Fruit fly (Drosophila melanogaster) whole organism, embryonic: ENCODE measurements around the gene CG43072.

Experiments
- Atf6 ChIP-seq: fragments of 200-800 bp; sonication (Bioruptor generic); IDR thresholded peaks from 2 replicates; pipeline ENCODE4 v1.3.6; 2022; ENCODE audit warnings: missing biosample characterization, missing genetic modification characterization
- CG1024 ChIP-seq: fragments of 200-800 bp; sonication (Bioruptor generic); IDR thresholded peaks from 2 replicates; pipeline ENCODE4 v1.3.6; 2022; ENCODE audit warnings: missing biosample characterization, missing genetic modification characterization
- CG10654 ChIP-seq: fragments of 200-800 bp; sonication (Bioruptor generic); optimal IDR thresholded peaks from 2 replicates; lab custom pipeline; 2016; ENCODE audit warnings: missing biosample characterization, missing genetic modification characterization
- CG11456 ChIP-seq: fragments of 200-800 bp; sonication (Bioruptor generic); IDR thresholded peaks from 3 replicates; pipeline ENCODE4 v1.3.6; 2022; ENCODE audit warnings: missing biosample characterization, missing genetic modification characterization
- CG11504 ChIP-seq: fragments of 200-800 bp; sonication (Bioruptor generic); optimal IDR thresholded peaks from 3 replicates; lab custom pipeline; 2019; ENCODE audit warnings: missing biosample characterization, mild to moderate bottlenecking, missing genetic modification characterization, moderate library complexity
- CG15514 ChIP-seq: fragments of 200-800 bp; sonication (Bioruptor generic); optimal IDR thresholded peaks from 3 replicates; lab custom pipeline; 2017; ENCODE audit warnings: missing biosample characterization, missing genetic modification characterization, mild to moderate bottlenecking, moderate library complexity, missing genetic modification reagents
- CG1647 ChIP-seq: fragments of 200-800 bp; sonication (Bioruptor generic); optimal IDR thresholded peaks from 3 replicates; lab custom pipeline; 2016; ENCODE audit warnings: missing biosample characterization, missing genetic modification characterization
- CG17359 ChIP-seq: fragments of 200-800 bp; sonication (Bioruptor generic); optimal IDR thresholded peaks from 3 replicates; lab custom pipeline; 2018; ENCODE audit warnings: missing biosample characterization, mild to moderate bottlenecking, missing genetic modification characterization, moderate library complexity
- CG17912 ChIP-seq: fragments of 200-800 bp; sonication (Bioruptor generic); optimal IDR thresholded peaks from 2 replicates; lab custom pipeline; 2018; ENCODE audit warnings: missing biosample characterization, mild to moderate bottlenecking, missing genetic modification characterization
- CG18011 ChIP-seq: fragments of 200-800 bp; sonication (Bioruptor generic); optimal IDR thresholded peaks from 2 replicates; lab custom pipeline; 2017; ENCODE audit warnings: missing biosample characterization, missing genetic modification characterization, mild to moderate bottlenecking, moderate library complexity, missing genotype
- CG1832 ChIP-seq: fragments of 200-800 bp; sonication (Bioruptor generic); optimal IDR thresholded peaks from 2 replicates; lab custom pipeline; 2017; ENCODE audit warnings: missing biosample characterization, mild to moderate bottlenecking, missing genetic modification characterization, inconsistent platforms
- CG18476 ChIP-seq: fragments of 200-800 bp; sonication (Bioruptor generic); optimal IDR thresholded peaks from 2 replicates; lab custom pipeline; 2016; ENCODE audit warnings: missing biosample characterization, mild to moderate bottlenecking, missing genetic modification characterization
- CG2678 ChIP-seq: fragments of 200-800 bp; sonication (Bioruptor generic); optimal IDR thresholded peaks from 3 replicates; lab custom pipeline; 2019; ENCODE audit warnings: missing biosample characterization, mild to moderate bottlenecking, missing genetic modification characterization, moderate library complexity
- CG30020 ChIP-seq: fragments of 200-800 bp; optimal IDR thresholded peaks from 2 replicates; lab custom pipeline; 2019; ENCODE audit warnings: missing biosample characterization, mild to moderate bottlenecking, missing genetic modification characterization, moderate library complexity
- CG31224 ChIP-seq: fragments of 200-800 bp; sonication (Bioruptor generic); IDR thresholded peaks from 2 replicates; pipeline ENCODE4 v1.3.6; 2022; ENCODE audit warnings: missing biosample characterization, missing genetic modification characterization
- CG31365 ChIP-seq: fragments of 200-800 bp; sonication (Bioruptor generic); optimal IDR thresholded peaks from 2 replicates; lab custom pipeline; 2018; ENCODE audit warnings: missing biosample characterization, mild to moderate bottlenecking, missing genetic modification characterization
- CG34422 ChIP-seq: fragments of 200-800 bp; sonication (Bioruptor generic); IDR thresholded peaks from 3 replicates; pipeline ENCODE4 v1.3.6; 2022; ENCODE audit warnings: missing biosample characterization, missing genetic modification characterization
- CG8281 ChIP-seq: fragments of 200-800 bp; sonication (Bioruptor generic); optimal IDR thresholded peaks from 2 replicates; lab custom pipeline; 2018; ENCODE audit warnings: missing biosample characterization, mild to moderate bottlenecking, missing genetic modification characterization, moderate library complexity
- CG8388 ChIP-seq: fragments of 200-800 bp; sonication (Bioruptor generic); optimal IDR thresholded peaks from 2 replicates; lab custom pipeline; 2019; ENCODE audit warnings: missing biosample characterization, mild to moderate bottlenecking, missing genetic modification characterization, moderate library complexity
- Chrac-16 ChIP-seq: fragments of 200-800 bp; sonication (Bioruptor generic); optimal IDR thresholded peaks from 3 replicates; lab custom pipeline; 2016; ENCODE audit warnings: missing biosample characterization, missing genetic modification characterization
- CkIIα-i1 ChIP-seq: fragments of 200-800 bp; sonication (Bioruptor generic); IDR thresholded peaks from 2 replicates; pipeline ENCODE4 v1.3.6; 2022; ENCODE audit warnings: missing biosample characterization, missing genetic modification characterization
- Doc3 ChIP-seq: fragments of 200-800 bp; sonication (Bioruptor generic); IDR thresholded peaks from 3 replicates; pipeline ENCODE4 v1.3.6; 2022; ENCODE audit warnings: missing biosample characterization, missing genetic modification characterization; ENCODE audit not compliant: partially characterized antibody
- Drgx ChIP-seq: fragments of 200-800 bp; sonication (Bioruptor generic); IDR thresholded peaks from 2 replicates; pipeline ENCODE4 v1.3.6; 2022; ENCODE audit warnings: missing biosample characterization, missing genetic modification characterization
- E2f1 ChIP-seq: fragments of 200-800 bp; sonication (Bioruptor generic); IDR thresholded peaks from 2 replicates; pipeline ENCODE4 v1.3.6; 2022; ENCODE audit warnings: missing biosample characterization, missing genetic modification characterization
- Hr78 ChIP-seq, 2 experiments: fragments of 200-800 bp in 1 of 2; fragments of >200 bp in 1 of 2; sonication (Bioruptor generic) in 1 of 2; optimal IDR thresholded peaks; 2 replicates each; lab custom pipeline; 2017 to 2019; ENCODE audit warnings: missing biosample characterization in 2 of 2, missing genetic modification characterization in 2 of 2, mild to moderate bottlenecking in 1 of 2, moderate library complexity in 1 of 2
- Mad ChIP-seq: fragments of 200-800 bp; sonication (Bioruptor generic); optimal IDR thresholded peaks from 2 replicates; lab custom pipeline; 2016; ENCODE audit warnings: missing biosample characterization, missing genetic modification characterization
- YL-1 ChIP-seq: fragments of 200-800 bp; sonication (Bioruptor generic); optimal IDR thresholded peaks from 3 replicates; lab custom pipeline; 2017; ENCODE audit warnings: missing biosample characterization, mild to moderate bottlenecking, missing genetic modification characterization
- al ChIP-seq: fragments of 200-800 bp; sonication (Bioruptor generic); IDR thresholded peaks from 2 replicates; pipeline ENCODE4 v1.3.6; 2022; ENCODE audit warnings: missing biosample characterization, missing genetic modification characterization
- ase ChIP-seq: fragments of 200-800 bp; sonication (Bioruptor generic); IDR thresholded peaks from 3 replicates; pipeline ENCODE4 v1.3.6; 2022; ENCODE audit warnings: missing biosample characterization, missing genetic modification characterization
- bbx ChIP-seq: fragments of 200-800 bp; sonication (Bioruptor generic); IDR thresholded peaks from 2 replicates; pipeline ENCODE4 v1.3.6; 2022; ENCODE audit warnings: missing biosample characterization, missing genetic modification characterization; ENCODE audit not compliant: partially characterized antibody
- dan ChIP-seq: fragments of 200-800 bp; sonication (Bioruptor generic); IDR thresholded peaks from 2 replicates; pipeline ENCODE4 v1.3.6; 2022; ENCODE audit warnings: missing biosample characterization, missing genetic modification characterization
- dmrt11E ChIP-seq: fragments of 200-800 bp; sonication (Bioruptor generic); optimal IDR thresholded peaks from 3 replicates; lab custom pipeline; 2018; ENCODE audit warnings: missing biosample characterization, mild to moderate bottlenecking, missing genetic modification characterization, moderate library complexity
- ems ChIP-seq: fragments of 200-800 bp; sonication (Bioruptor generic); optimal IDR thresholded peaks from 3 replicates; lab custom pipeline; 2016; ENCODE audit warnings: missing biosample characterization, missing genetic modification characterization
- en ChIP-seq: fragments of 200-800 bp; sonication (Bioruptor generic); optimal IDR thresholded peaks from 2 replicates; lab custom pipeline; 2016; ENCODE audit warnings: missing biosample characterization, missing genetic modification characterization
- esg ChIP-seq: fragments of 200-800 bp; sonication (Bioruptor generic); conservative IDR thresholded peaks from 2 replicates; pipeline ENCODE4 v1.3.6; 2022; ENCODE audit warnings: missing biosample characterization, missing genetic modification characterization
- gsb ChIP-seq: fragments of 200-800 bp; sonication (Bioruptor generic); IDR thresholded peaks from 2 replicates; pipeline ENCODE4 v1.3.6; 2022; ENCODE audit warnings: missing biosample characterization, missing genetic modification characterization
- insv ChIP-seq, 2 experiments: fragments of 200-800 bp; sonication (Bioruptor generic); optimal IDR thresholded peaks; 3 replicates each; lab custom pipeline; 2016 to 2018; ENCODE audit warnings: missing biosample characterization in 2 of 2, missing genetic modification characterization in 2 of 2
- lbe ChIP-seq: fragments of 200-800 bp; sonication (Bioruptor generic); optimal IDR thresholded peaks from 2 replicates; lab custom pipeline; 2016; ENCODE audit warnings: missing biosample characterization, mild to moderate bottlenecking, missing genetic modification characterization
- lov ChIP-seq, 2 experiments: fragments of 200-800 bp in 1 of 2; fragments of >200 bp in 1 of 2; sonication (Bioruptor generic) in 1 of 2; IDR thresholded peaks in 1 of 2; optimal IDR thresholded peaks in 1 of 2; 2 replicates in 1 of 2; 3 replicates in 1 of 2; pipeline versions ENCODE4 v1.3.6 to Lab custom; 2017 to 2022; ENCODE audit warnings: missing biosample characterization in 1 of 2, missing genetic modification characterization in 1 of 2
- nmo ChIP-seq: fragments of 200-800 bp; sonication (Bioruptor generic); optimal IDR thresholded peaks from 2 replicates; lab custom pipeline; 2018; ENCODE audit warnings: missing biosample characterization, mild to moderate bottlenecking, missing genetic modification characterization, moderate library complexity
- odd ChIP-seq: fragments of 200-800 bp; sonication (Bioruptor generic); optimal IDR thresholded peaks from 2 replicates; lab custom pipeline; 2017; ENCODE audit warnings: missing biosample characterization, mild to moderate bottlenecking, missing genetic modification characterization
- p53 ChIP-seq: fragments of 200-800 bp; sonication (Bioruptor generic); optimal IDR thresholded peaks from 2 replicates; lab custom pipeline; 2016; ENCODE audit warnings: missing biosample characterization, missing genetic modification characterization
- pan ChIP-seq, 4 experiments: fragments of >200 bp in 3 of 4; fragments of 200-800 bp in 1 of 4; sonication (Bioruptor generic) in 1 of 4; optimal IDR thresholded peaks in 3 of 4; IDR thresholded peaks in 1 of 4; 2 replicates each; pipeline versions ENCODE4 v1.3.6 to Lab custom; 2017 to 2022; ENCODE audit warnings: missing biosample characterization in 2 of 4, missing genetic modification characterization in 2 of 4, mixed read lengths in 1 of 4
- pnt ChIP-seq: fragments of 200-800 bp; sonication (Bioruptor generic); optimal IDR thresholded peaks from 3 replicates; lab custom pipeline; 2016; ENCODE audit warnings: missing biosample characterization, missing genetic modification characterization
- rib ChIP-seq: fragments of 200-800 bp; sonication (Bioruptor generic); IDR thresholded peaks from 2 replicates; pipeline ENCODE4 v1.3.6; 2022; ENCODE audit warnings: missing biosample characterization, missing genetic modification characterization
- sr ChIP-seq: fragments of 200-800 bp; sonication (Bioruptor generic); IDR thresholded peaks from 3 replicates; pipeline ENCODE4 v1.3.6; 2022; ENCODE audit warnings: missing biosample characterization, missing genetic modification characterization
- wek ChIP-seq: fragments of 200-800 bp; sonication (Bioruptor generic); optimal IDR thresholded peaks from 3 replicates; lab custom pipeline; 2018; ENCODE audit warnings: missing biosample characterization, mild to moderate bottlenecking, missing genetic modification characterization, moderate library complexity
- zen ChIP-seq: fragments of 200-800 bp; sonication (Bioruptor generic); optimal IDR thresholded peaks from 3 replicates; lab custom pipeline; 2018; ENCODE audit warnings: missing biosample characterization, mild to moderate bottlenecking, missing genetic modification characterization, moderate library complexity

CG43072 gene

dm6 chr3L:21060189-21061070 lies 5.2 kb upstream of the CG43072 start (continued):
- TF ChIP-seq wek (GFP tag; lab: Kevin White, UChicago) (no peak), zen (tag; lab: Kevin White, UChicago) (no peak), rib (no peak), al (GFP tag; lab: Robert Waterston, UW) (no peak), Chrac-16 (GFP tag; lab: Kevin White, UChicago) (no peak), lbe (GFP tag; lab: Kevin White, UChicago) (no peak), ase (GFP tag; lab: Robert Waterston, UW) (no peak), Hr78 (GFP tag; optimal IDR thresholded peaks at IDR 0.05; lab: Kevin White, UChicago) (no peak), CG18011 (GFP tag; lab: Kevin White, UChicago) (no peak), CG2678 (tag; lab: Kevin White, UChicago) (peak; percentile 27), nmo (GFP tag; lab: Kevin White, UChicago) (peak; percentile 23), esg (no peak), Doc3 (GFP tag; lab: Robert Waterston, UW) (no peak), CG11504 (peak; percentile 57), CG11456 (no peak), odd (GFP tag; lab: Kevin White, UChicago) (no peak), CG10654 (GFP tag; lab: Kevin White, UChicago) (no peak), CG15514 (no peak), Drgx (no peak), CG18476 (GFP tag; lab: Kevin White, UChicago) (no peak), Atf6 (GFP tag; lab: Robert Waterston, UW) (no peak), en (GFP tag; lab: Kevin White, UChicago) (no peak), CG8388 (GFP tag; lab: Kevin White, UChicago) (peak; percentile 22), insv (GFP tag; optimal IDR thresholded peaks at IDR 0.05; lab: Kevin White, UChicago) (no peak), bbx (GFP tag; lab: Robert Waterston, UW) (no peak), pnt (GFP tag; lab: Kevin White, UChicago) (no peak), dmrt11E (tag; lab: Kevin White, UChicago) (no peak), CG1647 (GFP tag; lab: Kevin White, UChicago) (no peak), CG30020 (tag; lab: Kevin White, UChicago) (no peak), lov (optimal IDR thresholded peaks at IDR 0.05; lab: Kevin White, UChicago) (no peak), lov (GFP tag; IDR thresholded peaks at IDR 0.05; lab: Robert Waterston, UW) (no peak), CG34422 (GFP tag; lab: Robert Waterston, UW) (no peak), CkIIα-i1 (GFP tag; lab: Robert Waterston, UW) (no peak), Mad (GFP tag; lab: Kevin White, UChicago) (no peak), p53 (no peak), pan (optimal IDR thresholded peaks at IDR 0.05; lab: Kevin White, UChicago) (no peak), pan (GFP tag; optimal IDR thresholded peaks at IDR 0.05 in 1 of 2, IDR thresholded peaks at IDR 0.05 in 1 of 2) (peak in 1 of 2 experiments; percentile 42), CG17912 (GFP tag; lab: Kevin White, UChicago) (no peak), CG17359 (peak; percentile 29), dan (GFP tag; lab: Robert Waterston, UW) (no peak), CG1024 (GFP tag; lab: Robert Waterston, UW) (no peak), ems (GFP tag; lab: Kevin White, UChicago) (no peak), CG8281 (no peak), CG31365 (tag; lab: Kevin White, UChicago) (no peak), E2f1 (GFP tag; lab: Robert Waterston, UW) (no peak), YL-1 (GFP tag; lab: Kevin White, UChicago) (no peak), sr (GFP tag; lab: Robert Waterston, UW) (no peak), gsb (no peak), CG1832 (GFP tag; lab: Kevin White, UChicago) (no peak), CG31224 (GFP tag; lab: Robert Waterston, UW) (no peak)
